Worm (Caenorhabditis elegans) whole organism, young adult: ENCODE data around the gene mex-6.

Experiments used
- C06A6.2 ChIP-seq: fragments of 200-800 bp; sonication (Bioruptor generic); conservative IDR thresholded peaks from 2 replicates; pipeline ENCODE4 v1.3.6; 2022; ENCODE audit warnings: missing genetic modification characterization, missing compliant biosample characterization
- F22D6.2 ChIP-seq: sonication (generic microtip); optimal IDR thresholded peaks from 2 replicates; lab custom pipeline; 2016; ENCODE audit warnings: mild to moderate bottlenecking, missing genetic modification characterization, missing compliant biosample characterization
- F23B12.7 ChIP-seq: sonication (generic microtip); optimal IDR thresholded peaks from 2 replicates; lab custom pipeline; 2017; ENCODE audit warnings: missing genetic modification characterization, mild to moderate bottlenecking, missing compliant biosample characterization, antibody characterized with exemption, moderate library complexity; ENCODE audit not compliant: insufficient read depth
- F33H1.4 ChIP-seq: fragments of 200-800 bp; sonication (Bioruptor generic); IDR thresholded peaks from 2 replicates; pipeline ENCODE4 v1.3.6; 2022; ENCODE audit warnings: missing genetic modification reagents, missing genetic modification characterization, missing compliant biosample characterization
- F55B11.4 ChIP-seq: sonication (generic microtip); optimal IDR thresholded peaks from 2 replicates; lab custom pipeline; 2016; ENCODE audit warnings: missing compliant biosample characterization, missing genetic modification characterization, borderline replicate concordance; ENCODE audit not compliant: insufficient read depth
- Y53G8AR.9 ChIP-seq: fragments of 200-800 bp; sonication (Bioruptor generic); conservative IDR thresholded peaks from 2 replicates; pipeline ENCODE4 v1.3.6; 2022; ENCODE audit warnings: missing genetic modification reagents, missing genetic modification characterization, missing compliant biosample characterization
- Y56A3A.18 ChIP-seq: fragments of 200-800 bp; sonication (Bioruptor generic); IDR thresholded peaks from 2 replicates; pipeline ENCODE4 v1.3.6; 2022; ENCODE audit warnings: missing genetic modification reagents, missing genetic modification characterization, missing compliant biosample characterization
- Y67H2A.10 ChIP-seq: fragments of 200-800 bp; sonication (Bioruptor generic); conservative IDR thresholded peaks from 2 replicates; pipeline ENCODE4 v1.3.6; 2022; ENCODE audit warnings: missing genetic modification reagents, missing genetic modification characterization, missing compliant biosample characterization
- akir-1 ChIP-seq: fragments of 200-800 bp; sonication (Bioruptor generic); optimal IDR thresholded peaks from 2 replicates; lab custom pipeline; 2018; ENCODE audit warnings: mild to moderate bottlenecking, missing genetic modification characterization, moderate library complexity, missing compliant biosample characterization
- atf-7 ChIP-seq: sonication (generic microtip); optimal IDR thresholded peaks from 2 replicates; lab custom pipeline; 2017; ENCODE audit warnings: mild to moderate bottlenecking, missing genetic modification characterization, missing compliant biosample characterization
- attf-5 ChIP-seq: fragments of 200-800 bp; sonication (Bioruptor generic); optimal IDR thresholded peaks from 2 replicates; lab custom pipeline; 2018; ENCODE audit warnings: mild to moderate bottlenecking, missing genetic modification characterization, missing compliant biosample characterization
- attf-6 ChIP-seq: fragments of 200-800 bp; sonication (Bioruptor generic); IDR thresholded peaks from 2 replicates; pipeline ENCODE4 v1.3.6; 2022; ENCODE audit warnings: missing genetic modification reagents, missing genetic modification characterization, missing compliant biosample characterization
- ceh-27 ChIP-seq: fragments of 200-800 bp; sonication (Bioruptor generic); optimal IDR thresholded peaks from 2 replicates; lab custom pipeline; 2018; ENCODE audit warnings: mild to moderate bottlenecking, missing genetic modification characterization, moderate library complexity, missing compliant biosample characterization
- ceh-79 ChIP-seq: sonication (generic microtip); optimal IDR thresholded peaks from 2 replicates; lab custom pipeline; 2017; ENCODE audit warnings: mild to moderate bottlenecking, missing genetic modification characterization, missing compliant biosample characterization
- chd-7 ChIP-seq: sonication (generic microtip); optimal IDR thresholded peaks from 2 replicates; lab custom pipeline; 2016; ENCODE audit warnings: mild to moderate bottlenecking, missing genetic modification characterization, moderate library complexity, missing compliant biosample characterization
- die-1 ChIP-seq: sonication (generic microtip); optimal IDR thresholded peaks from 2 replicates; lab custom pipeline; 2016; ENCODE audit warnings: missing genotype, mild to moderate bottlenecking, missing genetic modification characterization, missing compliant biosample characterization
- dox-1 ChIP-seq: fragments of 200-800 bp; sonication (Bioruptor generic); IDR thresholded peaks from 2 replicates; pipeline ENCODE4 v1.3.6; 2022; ENCODE audit warnings: missing genetic modification reagents, missing genetic modification characterization, missing compliant biosample characterization
- egl-44 ChIP-seq: fragments of 200-800 bp; sonication (Bioruptor generic); IDR thresholded peaks from 2 replicates; pipeline ENCODE4 v1.3.6; 2022; ENCODE audit warnings: missing genetic modification reagents, missing genetic modification characterization, missing compliant biosample characterization
- egrh-3 ChIP-seq: fragments of 200-800 bp; sonication (Bioruptor generic); IDR thresholded peaks from 2 replicates; pipeline ENCODE4 v1.3.6; 2022; ENCODE audit warnings: missing genetic modification reagents, missing genetic modification characterization, missing compliant biosample characterization
- ekl-4 ChIP-seq: fragments of 200-800 bp; sonication (Bioruptor generic); IDR thresholded peaks from 2 replicates; pipeline ENCODE4 v1.3.6; 2022; ENCODE audit warnings: missing genetic modification reagents, missing genetic modification characterization, missing compliant biosample characterization
- hlh-26 ChIP-seq: fragments of 200-800 bp; sonication (Bioruptor generic); conservative IDR thresholded peaks from 2 replicates; pipeline ENCODE4 v1.3.6; 2022; ENCODE audit warnings: missing genetic modification reagents, missing genetic modification characterization, missing compliant biosample characterization
- hsf-1 ChIP-seq: fragments of 200-800 bp; sonication (Bioruptor generic); IDR thresholded peaks from 2 replicates; pipeline ENCODE4 v1.3.6; 2022; ENCODE audit warnings: missing genetic modification reagents, missing genetic modification characterization, missing compliant biosample characterization
- let-526 ChIP-seq: fragments of 200-800 bp; sonication (Bioruptor generic); IDR thresholded peaks from 2 replicates; pipeline ENCODE4 v1.3.6; 2022; ENCODE audit warnings: missing genetic modification reagents, missing genetic modification characterization, missing compliant biosample characterization
- let-607 ChIP-seq, 2 experiments: fragments of 200-800 bp in 1 of 2; sonication (Bioruptor generic) in 1 of 2; sonication (generic microtip) in 1 of 2; optimal IDR thresholded peaks; 2 replicates each; lab custom pipeline; 2016 to 2018; ENCODE audit warnings: mild to moderate bottlenecking in 2 of 2, missing compliant biosample characterization in 2 of 2, missing genetic modification characterization in 2 of 2, moderate library complexity in 2 of 2, missing genotype in 1 of 2
- lsy-27 ChIP-seq: sonication (generic microtip); optimal IDR thresholded peaks from 2 replicates; lab custom pipeline; 2017; ENCODE audit warnings: missing genetic modification characterization, mild to moderate bottlenecking, missing compliant biosample characterization, antibody characterized with exemption, missing genotype, borderline replicate concordance; ENCODE audit not compliant: insufficient read depth
- madf-6 ChIP-seq: fragments of 200-800 bp; sonication (Bioruptor generic); IDR thresholded peaks from 2 replicates; pipeline ENCODE4 v1.3.6; 2022; ENCODE audit warnings: missing genetic modification reagents, missing genetic modification characterization, missing compliant biosample characterization
- mel-28 ChIP-seq: sonication (generic microtip); optimal IDR thresholded peaks from 2 replicates; lab custom pipeline; 2016; ENCODE audit warnings: borderline replicate concordance, mild to moderate bottlenecking, missing genetic modification characterization, missing compliant biosample characterization
- mxl-1 ChIP-seq: sonication (generic microtip); optimal IDR thresholded peaks from 2 replicates; lab custom pipeline; 2016; ENCODE audit warnings: missing genetic modification characterization, missing compliant biosample characterization
- nfyb-1 ChIP-seq: fragments of 200-800 bp; sonication (Bioruptor generic); IDR thresholded peaks from 2 replicates; pipeline ENCODE4 v1.3.6; 2022; ENCODE audit warnings: missing genetic modification reagents, missing genetic modification characterization, missing compliant biosample characterization
- nhr-27 ChIP-seq: fragments of 200-800 bp; sonication (Bioruptor generic); optimal IDR thresholded peaks from 2 replicates; lab custom pipeline; 2018; ENCODE audit warnings: mild to moderate bottlenecking, missing genetic modification characterization, moderate library complexity, missing compliant biosample characterization
- nhr-80 ChIP-seq: sonication (generic microtip); optimal IDR thresholded peaks from 2 replicates; lab custom pipeline; 2016; ENCODE audit warnings: missing genetic modification characterization, missing compliant biosample characterization
- pbrm-1 ChIP-seq: fragments of 200-800 bp; sonication (Bioruptor generic); IDR thresholded peaks from 2 replicates; pipeline ENCODE4 v1.3.6; 2022; ENCODE audit warnings: missing genetic modification reagents, missing genetic modification characterization, missing compliant biosample characterization
- rcor-1 ChIP-seq: fragments of 200-800 bp; sonication (Bioruptor generic); IDR thresholded peaks from 2 replicates; pipeline ENCODE4 v1.3.6; 2022; ENCODE audit warnings: missing genetic modification reagents, missing genetic modification characterization, missing compliant biosample characterization
- rpc-1 ChIP-seq, 2 experiments: fragments of 150-350 bp in 1 of 2; sonication (generic microtip) in 1 of 2; optimal IDR thresholded peaks; 2 replicates each; lab custom pipeline; 2014 to 2018; ENCODE audit warnings: missing biosample characterization in 1 of 2, missing genetic modification characterization in 1 of 2, missing genetic modification reagents in 1 of 2, missing genotype in 1 of 2
- sptf-2 ChIP-seq: fragments of 200-800 bp; sonication (Bioruptor generic); optimal IDR thresholded peaks from 2 replicates; lab custom pipeline; 2018; ENCODE audit warnings: mild to moderate bottlenecking, missing genetic modification characterization, missing compliant biosample characterization
- tbp1 ChIP-seq: fragments of 200-800 bp; sonication (Bioruptor generic); optimal IDR thresholded peaks from 2 replicates; lab custom pipeline; 2018; ENCODE audit warnings: mild to moderate bottlenecking, missing genetic modification characterization, missing compliant biosample characterization
- tlf-1 ChIP-seq: fragments of 200-800 bp; sonication (Bioruptor generic); optimal IDR thresholded peaks from 2 replicates; lab custom pipeline; 2018; ENCODE audit warnings: mild to moderate bottlenecking, missing genetic modification characterization, missing compliant biosample characterization
- unc-130 ChIP-seq: sonication (generic microtip); optimal IDR thresholded peaks from 2 replicates; lab custom pipeline; 2016; ENCODE audit warnings: missing genetic modification reagents, missing genetic modification characterization, missing compliant biosample characterization
- unc-62 ChIP-seq: fragments of 150-350 bp; optimal IDR thresholded peaks from 2 replicates; lab custom pipeline; 2014; ENCODE audit warnings: missing biosample characterization, missing genetic modification reagents, missing genetic modification characterization
- xnd-1 ChIP-seq: sonication (generic microtip); optimal IDR thresholded peaks from 2 replicates; lab custom pipeline; 2016; ENCODE audit warnings: missing genotype, missing genetic modification reagents, missing genetic modification characterization, missing compliant biosample characterization
- zim-3 ChIP-seq: sonication (generic microtip); optimal IDR thresholded peaks from 2 replicates; lab custom pipeline; 2017; ENCODE audit warnings: mild to moderate bottlenecking, missing genetic modification characterization, moderate library complexity, missing compliant biosample characterization
- ztf-22 ChIP-seq: fragments of 200-800 bp; sonication (Bioruptor generic); optimal IDR thresholded peaks from 2 replicates; lab custom pipeline; 2018; ENCODE audit warnings: mild to moderate bottlenecking, missing genetic modification characterization, moderate library complexity, missing compliant biosample characterization

mex-6 gene

DNA sequence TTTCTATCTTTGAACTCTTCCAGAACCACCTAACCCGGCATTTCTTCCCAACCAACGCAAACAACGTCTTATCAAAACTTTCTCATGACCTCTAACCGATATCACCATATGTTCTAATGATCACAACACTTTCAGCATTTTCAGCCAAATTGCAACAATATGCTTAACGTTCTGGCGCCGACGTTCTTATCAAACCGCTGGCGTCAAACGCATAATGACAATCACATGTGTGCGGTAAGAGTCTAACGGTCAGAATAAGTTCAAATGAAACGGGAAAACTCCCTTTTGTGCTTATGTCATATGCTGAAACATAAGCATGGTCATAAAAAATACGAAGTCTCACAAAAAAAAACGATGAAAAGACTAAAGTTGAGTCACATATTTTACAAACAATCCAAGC is 23.0 kb upstream of the mex-6 start (continued):
- TF ChIP-seq madf-6 (GFP tag; lab: Robert Waterston, UW) (no peak), let-526 (GFP tag; lab: Robert Waterston, UW) (peak; percentile 54; the same call in 1 of the 2 replicates), hlh-26 (GFP tag; lab: Robert Waterston, UW) (no peak)
- TF ChIP-seq, all 124 proteins: peak for 19

DNA sequence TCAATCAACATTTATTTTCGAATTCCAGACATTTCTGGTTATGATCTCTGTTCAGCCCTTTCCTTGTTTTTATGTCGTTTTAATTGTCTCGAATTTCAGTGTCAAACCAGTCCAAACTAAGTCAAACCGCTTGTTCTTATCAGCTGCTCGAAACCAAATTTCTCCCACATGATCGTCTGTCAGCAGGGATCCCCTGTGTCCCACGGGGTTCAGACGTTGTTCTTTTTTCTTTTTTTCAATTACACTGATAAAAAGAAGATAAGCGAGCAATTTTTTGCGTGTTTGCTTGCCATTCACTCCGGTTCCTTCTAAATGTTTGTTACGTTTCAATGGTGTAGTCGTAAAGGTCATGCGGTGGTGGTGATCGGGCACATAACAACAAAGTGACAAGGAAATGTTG is 22.0 kb upstream of the mex-6 start:
- TF ChIP-seq attf-5 (peak; percentile 40), egl-44 (GFP tag; lab: Robert Waterston, UW) (peak; percentile 57; the same call in 1 of the 2 replicates), tlf-1 (GFP tag; lab: Kevin White, UChicago) (peak; percentile 71), rcor-1 (GFP tag; lab: Robert Waterston, UW) (no peak), zim-3 (tag; lab: Kevin White, UChicago) (no peak), hsf-1 (GFP tag; lab: Robert Waterston, UW) (0 out of 2 replicates have a peak, but pooled peaks have one; percentile 18), akir-1 (GFP tag; lab: Kevin White, UChicago) (no peak), C06A6.2 (0 out of 2 replicates have a peak, but pooled peaks have one; percentile 49), hlh-26 (GFP tag; lab: Robert Waterston, UW) (no peak), tbp1 (peak; percentile 27), nhr-80 (tag; lab: Kevin White, UChicago) (peak; percentile 90), dox-1 (GFP tag; lab: Robert Waterston, UW) (0 out of 2 replicates have a peak, but pooled peaks have one; percentile 20), ekl-4 (no peak), F55B11.4 (tag; lab: Kevin White, UChicago) (no peak), ztf-22 (GFP tag; lab: Kevin White, UChicago) (peak; percentile 69), unc-62 (GFP tag; lab: Kevin White, UChicago) (peak; percentile 46), let-607 (tag; optimal IDR thresholded peaks at IDR 0.05; lab: Kevin White, UChicago) (peak in 1 of 2 experiments; percentile 32), pbrm-1 (GFP tag; lab: Robert Waterston, UW) (no peak), unc-130 (no peak), atf-7 (tag; lab: Kevin White, UChicago) (peak; percentile 18), nfyb-1 (0 out of 2 replicates have a peak, but pooled peaks have one; percentile 7)

DNA sequence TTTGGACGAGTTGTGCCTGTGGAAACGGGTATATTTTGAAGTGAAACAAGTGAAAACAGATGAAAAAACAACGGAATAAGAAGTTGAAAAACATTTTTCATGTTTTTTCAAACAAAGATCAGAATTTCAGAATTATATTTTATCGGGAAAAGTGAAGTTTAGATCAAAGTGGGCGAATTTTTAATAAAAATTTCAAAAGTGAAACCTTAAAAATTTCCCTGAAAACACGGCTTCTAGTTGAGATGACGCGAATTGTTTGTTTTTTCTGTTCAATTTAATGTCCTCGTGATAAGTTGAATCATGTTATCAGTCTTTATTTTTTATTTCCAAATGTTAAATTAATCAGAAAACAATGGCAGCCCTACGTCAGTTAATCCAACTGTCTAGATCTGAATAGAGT is 16.8 kb upstream of the mex-6 start, which contains the start of gene gcy-3:
TSS of gene gcy-3 (minus strand) at position 101 of the 400 bp plus-strand sequence.
- TF ChIP-seq die-1 (tag; lab: Kevin White, UChicago) = no peak
- no peak for TF ChIP-seq sptf-2 (GFP tag; lab: Kevin White, UChicago)
- TF ChIP-seq unc-62 (GFP tag; lab: Kevin White, UChicago) = no peak
- no peak for TF ChIP-seq ceh-27
- TF ChIP-seq F23B12.7 (tag; lab: Kevin White, UChicago) = no peak
- TF ChIP-seq F33H1.4 = no peak
- no peak for TF ChIP-seq mxl-1 (tag; lab: Kevin White, UChicago)
- TF ChIP-seq, all 124 proteins: peak for 0

DNA sequence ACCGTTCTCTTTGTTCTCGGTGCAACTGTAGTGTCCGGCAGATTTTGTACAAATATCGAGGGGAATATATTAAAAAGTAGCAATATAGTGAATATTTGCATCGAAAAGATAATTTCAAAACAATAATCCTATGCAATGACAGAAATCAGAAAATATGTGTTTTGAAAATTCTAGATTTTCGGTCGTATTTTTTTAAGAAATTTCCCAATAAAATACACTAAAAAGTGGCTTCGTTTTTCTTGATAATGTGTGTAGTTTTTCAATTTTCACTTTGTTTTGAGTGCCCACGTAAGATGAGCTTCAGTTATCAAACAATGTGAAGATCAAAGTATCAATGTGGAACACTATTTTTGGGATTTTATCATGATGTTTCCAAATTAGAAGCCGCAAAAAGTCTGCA is 7.1 kb upstream of the mex-6 start, which contains the start of gene gcy-1:
TSS of gene gcy-1 (minus strand) at position 101 of the 400 bp plus-strand sequence.
- no peak for TF ChIP-seq ceh-79 (tag; lab: Kevin White, UChicago)
- no peak for TF ChIP-seq Y53G8AR.9 (GFP tag; lab: Robert Waterston, UW)
- no peak for TF ChIP-seq mel-28 (tag; lab: Kevin White, UChicago)
- TF ChIP-seq rpc-1 (optimal IDR thresholded peaks at IDR 0.05; lab: Kevin White, UChicago) = no peak
- TF ChIP-seq rpc-1 (tag; optimal IDR thresholded peaks at IDR 0.05; lab: Kevin White, UChicago) = no peak
- no peak for TF ChIP-seq xnd-1
- TF ChIP-seq F55B11.4 (tag; lab: Kevin White, UChicago) = no peak
- TF ChIP-seq F22D6.2 (tag; lab: Kevin White, UChicago) = no peak
- TF ChIP-seq egrh-3 (GFP tag; lab: Robert Waterston, UW) = no peak
- TF ChIP-seq lsy-27 (tag; lab: Kevin White, UChicago) = no peak
- TF ChIP-seq Y56A3A.18 = no peak
- TF ChIP-seq nhr-27 = no peak
- no peak for TF ChIP-seq Y67H2A.10
- TF ChIP-seq attf-5 = no peak
- no peak for TF ChIP-seq chd-7 (tag; lab: Kevin White, UChicago)
- no peak for TF ChIP-seq attf-6 (GFP tag; lab: Robert Waterston, UW)
